Fruit fly (Drosophila melanogaster) whole organism, embryonic: ENCODE measurements around the gene CG34286.

Experiments
- CG11560 ChIP-seq: fragments of 200-800 bp; sonication (Bioruptor generic); IDR thresholded peaks from 3 replicates; pipeline ENCODE4 v1.3.6; 2022; ENCODE audit warnings: missing biosample characterization, missing genetic modification characterization
- CG12071 ChIP-seq: fragments of 200-800 bp; sonication (Bioruptor generic); optimal IDR thresholded peaks from 3 replicates; lab custom pipeline; 2018; ENCODE audit warnings: missing biosample characterization, mild to moderate bottlenecking, missing genetic modification characterization
- CG12299 ChIP-seq: fragments of 200-800 bp; sonication (Bioruptor generic); optimal IDR thresholded peaks from 2 replicates; lab custom pipeline; 2018; ENCODE audit warnings: missing biosample characterization, mild to moderate bottlenecking, missing genetic modification characterization
- CG1529 ChIP-seq: fragments of 200-800 bp; sonication (Bioruptor generic); optimal IDR thresholded peaks from 3 replicates; lab custom pipeline; 2018; ENCODE audit warnings: missing biosample characterization, missing genetic modification characterization
- CG17568 ChIP-seq: fragments of 200-800 bp; sonication (Bioruptor generic); optimal IDR thresholded peaks from 2 replicates; lab custom pipeline; 2018; ENCODE audit warnings: missing biosample characterization, mild to moderate bottlenecking, missing genetic modification characterization, moderate library complexity
- CG1832 ChIP-seq: fragments of 200-800 bp; sonication (Bioruptor generic); optimal IDR thresholded peaks from 2 replicates; lab custom pipeline; 2017; ENCODE audit warnings: missing biosample characterization, mild to moderate bottlenecking, missing genetic modification characterization, inconsistent platforms
- CG2678 ChIP-seq: fragments of 200-800 bp; sonication (Bioruptor generic); optimal IDR thresholded peaks from 3 replicates; lab custom pipeline; 2019; ENCODE audit warnings: missing biosample characterization, mild to moderate bottlenecking, missing genetic modification characterization, moderate library complexity
- CG3065 ChIP-seq: fragments of 200-800 bp; sonication (Bioruptor generic); optimal IDR thresholded peaks from 2 replicates; lab custom pipeline; 2016; ENCODE audit warnings: missing biosample characterization, missing genetic modification characterization
- CG31388 ChIP-seq: fragments of 200-800 bp; sonication (Bioruptor generic); optimal IDR thresholded peaks from 2 replicates; lab custom pipeline; 2016; ENCODE audit warnings: missing biosample characterization, missing genetic modification characterization
- CG32767 ChIP-seq: fragments of 200-800 bp; sonication (Bioruptor generic); IDR thresholded peaks from 2 replicates; pipeline ENCODE4 v1.3.6; 2022; ENCODE audit warnings: missing biosample characterization, missing genetic modification characterization
- CG4854 ChIP-seq: fragments of 200-800 bp; sonication (Bioruptor generic); optimal IDR thresholded peaks from 2 replicates; lab custom pipeline; 2016; ENCODE audit warnings: missing biosample characterization, missing genetic modification characterization, inconsistent platforms
- CG5953 ChIP-seq: fragments of 200-800 bp; sonication (Bioruptor generic); IDR thresholded peaks from 2 replicates; pipeline ENCODE4 v1.3.6; 2022; ENCODE audit warnings: missing biosample characterization, missing genetic modification characterization
- CG6272 ChIP-seq: fragments of 200-800 bp; sonication (Bioruptor generic); IDR thresholded peaks from 2 replicates; pipeline ENCODE4 v1.3.6; 2022; ENCODE audit warnings: missing biosample characterization, missing genetic modification characterization
- CG6854 ChIP-seq: fragments of 200-800 bp; sonication (Bioruptor generic); optimal IDR thresholded peaks from 3 replicates; lab custom pipeline; 2017; ENCODE audit warnings: missing biosample characterization, mild to moderate bottlenecking, missing genetic modification characterization
- CG8765 ChIP-seq: fragments of 200-800 bp; sonication (Bioruptor generic); IDR thresholded peaks from 2 replicates; pipeline ENCODE4 v1.3.6; 2022; ENCODE audit warnings: missing biosample characterization, missing genetic modification characterization
- D19B ChIP-seq: fragments of 200-800 bp; sonication (Bioruptor generic); optimal IDR thresholded peaks from 2 replicates; lab custom pipeline; 2017; ENCODE audit warnings: missing biosample characterization, mild to moderate bottlenecking, missing genetic modification characterization
- Hr3 ChIP-seq: fragments of 200-800 bp; sonication (Bioruptor generic); optimal IDR thresholded peaks from 3 replicates; lab custom pipeline; 2016; ENCODE audit warnings: missing biosample characterization, missing genetic modification characterization
- Hr39 ChIP-seq: fragments of >200 bp; optimal IDR thresholded peaks from 2 replicates; lab custom pipeline; 2017
- MTF-1 ChIP-seq: fragments of 200-800 bp; sonication (Bioruptor generic); optimal IDR thresholded peaks from 2 replicates; lab custom pipeline; 2018; ENCODE audit warnings: missing biosample characterization, mild to moderate bottlenecking, missing genetic modification characterization, borderline replicate concordance
- Oaz ChIP-seq: fragments of 200-800 bp; sonication (Bioruptor generic); IDR thresholded peaks from 2 replicates; pipeline ENCODE4 v1.3.6; 2022; ENCODE audit warnings: missing biosample characterization, missing genetic modification characterization
- PHDP ChIP-seq: fragments of 200-800 bp; sonication (Bioruptor generic); optimal IDR thresholded peaks from 3 replicates; lab custom pipeline; 2018; ENCODE audit warnings: missing biosample characterization, mild to moderate bottlenecking, missing genetic modification characterization, moderate library complexity
- Sin3A ChIP-seq: fragments of >200 bp; optimal IDR thresholded peaks from 2 replicates; lab custom pipeline; 2018
- Stat92E ChIP-seq, 3 experiments: fragments of >200 bp in 2 of 3; fragments of 200-800 bp in 1 of 3; sonication (Bioruptor generic) in 1 of 3; optimal IDR thresholded peaks; 2 replicates each; lab custom pipeline; 2017 to 2019; ENCODE audit warnings: missing biosample characterization in 3 of 3, missing genetic modification characterization in 3 of 3, mild to moderate bottlenecking in 1 of 3, moderate library complexity in 1 of 3
- ash1 ChIP-seq: fragments of 200-800 bp; sonication (Bioruptor generic); optimal IDR thresholded peaks from 2 replicates; lab custom pipeline; 2018; ENCODE audit warnings: missing biosample characterization, mild to moderate bottlenecking, missing genetic modification characterization
- bbx ChIP-seq: fragments of 200-800 bp; sonication (Bioruptor generic); IDR thresholded peaks from 2 replicates; pipeline ENCODE4 v1.3.6; 2022; ENCODE audit warnings: missing biosample characterization, missing genetic modification characterization; ENCODE audit not compliant: partially characterized antibody
- bsh ChIP-seq, 2 experiments: fragments of 200-800 bp; sonication (Bioruptor generic); optimal IDR thresholded peaks; 2 replicates each; lab custom pipeline; 2017 to 2018; ENCODE audit warnings: mild to moderate bottlenecking in 2 of 2, missing biosample characterization in 2 of 2, missing genetic modification characterization in 2 of 2, moderate library complexity in 1 of 2
- crol ChIP-seq: fragments of 200-800 bp; sonication (Bioruptor generic); IDR thresholded peaks from 2 replicates; pipeline ENCODE4 v1.3.6; 2022; ENCODE audit warnings: missing biosample characterization, missing genetic modification characterization
- dati ChIP-seq: fragments of 200-800 bp; sonication (Bioruptor generic); IDR thresholded peaks from 2 replicates; pipeline ENCODE4 v1.3.6; 2022; ENCODE audit warnings: missing biosample characterization, missing genetic modification characterization
- dysf ChIP-seq: fragments of 200-800 bp; sonication (Bioruptor generic); IDR thresholded peaks from 3 replicates; pipeline ENCODE4 v1.3.6; 2022; ENCODE audit warnings: missing biosample characterization, missing genetic modification characterization
- fd64A ChIP-seq: fragments of 200-800 bp; sonication (Bioruptor generic); optimal IDR thresholded peaks from 3 replicates; lab custom pipeline; 2018; ENCODE audit warnings: missing biosample characterization, mild to moderate bottlenecking, missing genetic modification characterization
- fru ChIP-seq: fragments of >200 bp; optimal IDR thresholded peaks from 2 replicates; lab custom pipeline; 2017
- ftz-f1 ChIP-seq: fragments of 200-800 bp; sonication (Bioruptor generic); optimal IDR thresholded peaks from 2 replicates; lab custom pipeline; 2016; ENCODE audit warnings: missing biosample characterization, missing genetic modification characterization
- gfzf ChIP-seq: fragments of 200-800 bp; sonication (Bioruptor generic); optimal IDR thresholded peaks from 2 replicates; lab custom pipeline; 2016; ENCODE audit warnings: missing biosample characterization, mild to moderate bottlenecking, missing genetic modification characterization, moderate library complexity
- ham ChIP-seq: fragments of 200-800 bp; sonication (Bioruptor generic); IDR thresholded peaks from 2 replicates; pipeline ENCODE4 v1.3.6; 2022; ENCODE audit warnings: missing biosample characterization, missing genetic modification characterization
- hbn ChIP-seq: fragments of 200-800 bp; sonication (Bioruptor generic); IDR thresholded peaks from 2 replicates; pipeline ENCODE4 v1.3.6; 2022; ENCODE audit warnings: missing biosample characterization, missing genetic modification characterization; ENCODE audit not compliant: partially characterized antibody
- lmd ChIP-seq: fragments of 200-800 bp; sonication (Bioruptor generic); IDR thresholded peaks from 2 replicates; pipeline ENCODE4 v1.3.6; 2022; ENCODE audit warnings: missing biosample characterization, missing genetic modification characterization
- mam ChIP-seq: fragments of 200-800 bp; sonication (Bioruptor generic); optimal IDR thresholded peaks from 3 replicates; lab custom pipeline; 2016; ENCODE audit warnings: missing biosample characterization, missing genetic modification characterization
- onecut ChIP-seq: fragments of 200-800 bp; sonication (Bioruptor generic); IDR thresholded peaks from 2 replicates; pipeline ENCODE4 v1.3.6; 2022; ENCODE audit warnings: missing biosample characterization, missing genetic modification characterization
- otp ChIP-seq: fragments of 200-800 bp; sonication (Bioruptor generic); IDR thresholded peaks from 3 replicates; pipeline ENCODE4, ENCODE4 v1.3.6; 2022; ENCODE audit warnings: missing biosample characterization, missing genetic modification characterization
- pb ChIP-seq: fragments of 200-800 bp; sonication (Bioruptor generic); optimal IDR thresholded peaks from 3 replicates; lab custom pipeline; 2016; ENCODE audit warnings: missing biosample characterization, missing genetic modification characterization
- peb ChIP-seq: fragments of 200-800 bp; sonication (Bioruptor generic); IDR thresholded peaks from 2 replicates; pipeline ENCODE4 v1.3.6; 2022; ENCODE audit warnings: missing biosample characterization, missing genetic modification characterization
- pita ChIP-seq: fragments of 200-800 bp; sonication (Bioruptor generic); optimal IDR thresholded peaks from 2 replicates; lab custom pipeline; 2017; ENCODE audit warnings: missing biosample characterization, mild to moderate bottlenecking, missing genetic modification characterization
- psq ChIP-seq: fragments of 200-800 bp; sonication (Bioruptor generic); optimal IDR thresholded peaks from 2 replicates; lab custom pipeline; 2017; ENCODE audit warnings: missing biosample characterization, missing genetic modification characterization
- sens ChIP-seq: fragments of 200-800 bp; sonication (Bioruptor generic); peaks from one replicate; lab custom pipeline; 2016; ENCODE audit warnings: missing biosample characterization, missing genetic modification characterization
- sim ChIP-seq: fragments of 200-800 bp; sonication (Bioruptor generic); IDR thresholded peaks from 2 replicates; pipeline ENCODE4 v1.3.6; 2022; ENCODE audit warnings: missing biosample characterization, missing genetic modification characterization
- ssp ChIP-seq: fragments of 200-800 bp; sonication (Bioruptor generic); IDR thresholded peaks from 2 replicates; pipeline ENCODE4 v1.3.6; 2022; ENCODE audit warnings: missing biosample characterization, missing genetic modification characterization
- tap ChIP-seq: fragments of 200-800 bp; optimal IDR thresholded peaks from 3 replicates; lab custom pipeline; 2019; ENCODE audit warnings: missing biosample characterization, mild to moderate bottlenecking, missing genetic modification characterization, moderate library complexity
- usp ChIP-seq: fragments of >200 bp; optimal IDR thresholded peaks from 2 replicates; lab custom pipeline; 2017; ENCODE audit warnings: missing biosample characterization, missing genetic modification characterization
- vnd ChIP-seq: fragments of 200-800 bp; sonication (Bioruptor generic); IDR thresholded peaks from 3 replicates; pipeline ENCODE4 v1.3.6; 2022; ENCODE audit warnings: missing biosample characterization, missing genetic modification characterization; ENCODE audit not compliant: partially characterized antibody
- wor ChIP-seq: fragments of 200-800 bp; sonication (Bioruptor generic); IDR thresholded peaks from 2 replicates; pipeline ENCODE4 v1.3.6; 2022; ENCODE audit warnings: missing biosample characterization, missing genetic modification characterization
- yki ChIP-seq: fragments of >200 bp; optimal IDR thresholded peaks from 3 replicates; lab custom pipeline; 2018

CG34286 gene

DNA sequence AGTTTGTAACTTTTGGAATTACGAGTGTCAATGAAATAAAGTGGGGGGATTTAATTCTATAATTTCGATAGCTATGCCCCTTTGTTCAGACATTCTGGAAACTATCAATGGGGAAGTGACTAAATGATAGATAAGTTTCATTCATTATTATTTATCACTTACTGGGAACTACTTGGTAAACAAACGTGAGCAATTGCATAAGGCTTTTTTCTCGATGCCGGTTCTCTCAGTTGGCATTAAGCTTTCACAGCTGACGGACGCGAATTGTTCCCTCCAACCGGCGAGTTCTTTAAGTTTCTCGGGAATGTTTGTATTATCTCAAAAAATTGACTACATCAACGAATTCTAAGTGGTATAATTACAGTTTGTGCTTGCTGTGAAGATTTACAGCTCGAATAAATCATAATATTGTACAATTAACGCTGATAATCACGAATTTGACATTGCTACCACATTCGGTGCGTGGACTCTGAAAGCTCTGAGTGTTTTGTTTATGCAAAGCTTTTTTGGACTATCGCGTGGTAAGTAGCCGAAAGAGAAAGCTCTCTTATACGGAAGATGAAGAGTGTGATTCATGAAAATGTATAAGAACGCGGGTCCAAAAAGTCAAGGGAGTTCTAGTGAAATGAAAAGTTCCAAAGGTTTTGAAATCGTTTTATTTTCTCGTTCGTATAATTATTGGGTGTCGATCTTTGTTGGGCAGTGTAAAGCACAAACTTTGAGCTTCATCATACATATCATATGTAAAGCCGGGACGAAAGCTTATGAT lies 44.3 kb downstream of the CG34286 start, which contains the start of gene Naam (continued):
- TF ChIP-seq Oaz: no peak
- peak; percentile 85 for TF ChIP-seq CG2678 (tag; lab: Kevin White, UChicago)
- peak; percentile 74 for TF ChIP-seq CG5953
- peak; percentile 76 for TF ChIP-seq dysf (GFP tag; lab: Robert Waterston, UW)
- no peak for TF ChIP-seq yki (lab: Kevin White, UChicago)
- no peak for TF ChIP-seq CG31388 (GFP tag; lab: Kevin White, UChicago)
- TF ChIP-seq ssp: no peak
- TF ChIP-seq fru: no peak
- TF ChIP-seq Hr39: no peak
- peak; percentile 22 for TF ChIP-seq CG12299 (tag; lab: Kevin White, UChicago)
- peak in 1 of 2 experiments; percentile 81 for TF ChIP-seq bsh (GFP tag; optimal IDR thresholded peaks at IDR 0.05; lab: Kevin White, UChicago)
- no peak for TF ChIP-seq ash1 (GFP tag; lab: Kevin White, UChicago)
- TF ChIP-seq wor (GFP tag; lab: Robert Waterston, UW): no peak
- TF ChIP-seq pita (GFP tag; lab: Kevin White, UChicago): no peak
- TF ChIP-seq CG4854 (GFP tag; lab: Kevin White, UChicago): peak; percentile 54
- TF ChIP-seq Sin3A: no peak
- peak; percentile 77 for TF ChIP-seq CG12071 (GFP tag; lab: Kevin White, UChicago)
- peak; percentile 96 for TF ChIP-seq sens (GFP tag; lab: Kevin White, UChicago)
- TF ChIP-seq bbx (GFP tag; lab: Robert Waterston, UW): no peak
- peak; percentile 79 for TF ChIP-seq lmd
- peak; percentile 86 for TF ChIP-seq mam (GFP tag; lab: Kevin White, UChicago)
- no peak for TF ChIP-seq CG1832 (GFP tag; lab: Kevin White, UChicago)
- peak; percentile 56 for TF ChIP-seq CG3065 (GFP tag; lab: Kevin White, UChicago)
- TF ChIP-seq Stat92E (GFP tag; optimal IDR thresholded peaks at IDR 0.05; lab: Kevin White, UChicago): no peak
- peak; percentile 60; the same call in 1 of the 2 replicates for TF ChIP-seq onecut
- TF ChIP-seq CG6272 (GFP tag; lab: Robert Waterston, UW): peak; percentile 30; the same call in 1 of the 2 replicates
- TF ChIP-seq PHDP: peak; percentile 89
- TF ChIP-seq sim (GFP tag; lab: Robert Waterston, UW): 0 out of 2 replicates have a peak, but pooled peaks have one; percentile 26
- TF ChIP-seq tap (tag; lab: Kevin White, UChicago): peak; percentile 34
- peak; percentile 7; the same call in 1 of the 2 replicates for TF ChIP-seq dati (GFP tag; lab: Robert Waterston, UW)
- TF ChIP-seq ham: no peak
- TF ChIP-seq psq (GFP tag; lab: Kevin White, UChicago): peak; percentile 44
- TF ChIP-seq gfzf: no peak
- TF ChIP-seq CG6854 (GFP tag; lab: Kevin White, UChicago): peak; percentile 82
- peak; percentile 40 for TF ChIP-seq MTF-1
- TF ChIP-seq CG11560 (tag; lab: Robert Waterston, UW): no peak
- peak; percentile 70 for TF ChIP-seq CG32767 (GFP tag; lab: Robert Waterston, UW)
- 0 out of 2 replicates have a peak, but pooled peaks have one; percentile 24 for TF ChIP-seq CG8765 (GFP tag; lab: Robert Waterston, UW)
- TF ChIP-seq crol (GFP tag; lab: Robert Waterston, UW): no peak
- TF ChIP-seq hbn (GFP tag; lab: Robert Waterston, UW): no peak
- TF ChIP-seq CG17568: peak; percentile 41
- TF ChIP-seq peb (GFP tag; lab: Robert Waterston, UW): peak; percentile 26; the same call in 1 of the 2 replicates
- no peak for TF ChIP-seq usp
- peak; percentile 63 for TF ChIP-seq D19B (GFP tag; lab: Kevin White, UChicago)
- no peak for TF ChIP-seq ftz-f1 (GFP tag; lab: Kevin White, UChicago)
- peak; percentile 62; the same call in 1 of the 3 replicates for TF ChIP-seq otp
- TF ChIP-seq Hr3 (GFP tag; lab: Kevin White, UChicago): peak; percentile 51
- TF ChIP-seq pb (GFP tag; lab: Kevin White, UChicago): peak; percentile 77
- TF ChIP-seq CG1529 (GFP tag; lab: Kevin White, UChicago): peak; percentile 30
- TF ChIP-seq fd64A (GFP tag; lab: Kevin White, UChicago): no peak
- TF ChIP-seq vnd (GFP tag; lab: Robert Waterston, UW): no peak
